Fruit fly (Drosophila melanogaster): ENCODE results near the gene CG14650.

CG14650 gene

DNA sequence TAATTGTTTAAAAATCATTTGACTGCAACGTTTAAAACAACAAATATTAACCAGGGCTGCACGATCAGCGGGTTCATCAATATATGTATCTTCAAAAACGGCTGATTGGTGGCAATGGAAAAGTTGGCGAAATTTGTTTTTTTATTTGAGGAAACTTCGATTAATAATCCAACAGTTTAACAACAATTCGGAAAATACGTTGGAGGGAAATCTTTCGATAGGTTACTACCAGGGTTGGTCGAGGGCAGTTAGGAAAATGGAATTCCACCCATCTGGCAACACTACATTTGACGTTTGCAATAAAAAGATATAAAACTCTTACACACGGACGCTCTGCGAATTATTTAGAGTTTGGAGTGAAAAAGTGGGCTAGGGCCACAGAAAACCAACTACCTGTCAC is at the start of gene CG14650, which contains the start of gene Lipt2:
CG14650 (plus strand) TSS at position 275 of the 400 bp plus-strand sequence.
Lipt2 (minus strand) TSS at position 217 of the 400 bp plus-strand sequence.
- TF ChIP-seq Eip75B (GFP tag; optimal IDR thresholded peaks at IDR 0.05) (no peak), CG16779 (tag; optimal IDR thresholded peaks at IDR 0.05) (no peak), CG9139 (GFP tag; optimal IDR thresholded peaks at IDR 0.05) (no peak), lz (GFP tag; optimal IDR thresholded peaks at IDR 0.05) (peak; percentile 73), Gug (GFP tag; IDR thresholded peaks at IDR 0.05) (peak; percentile 19; the same call in 1 of the 2 replicates), net (GFP tag; optimal IDR thresholded peaks at IDR 0.05) (peak; percentile 56), CG3919 (GFP tag; optimal IDR thresholded peaks at IDR 0.05) (peak; percentile 73), spab (GFP tag; optimal IDR thresholded peaks at IDR 0.05) (no peak), CG1621 (tag; optimal IDR thresholded peaks at IDR 0.05) (peak; percentile 14), CG6792 (GFP tag; optimal IDR thresholded peaks at IDR 0.05) (peak; percentile 47), CG3032 (tag; optimal IDR thresholded peaks at IDR 0.05) (peak; percentile 60), achi (GFP tag; optimal IDR thresholded peaks at IDR 0.05) (peak; percentile 85), cyc (GFP tag; optimal IDR thresholded peaks at IDR 0.05) (peak; percentile 59), Sox14 (GFP tag; optimal IDR thresholded peaks at IDR 0.05) (peak; percentile 83), acj6 (GFP tag; optimal IDR thresholded peaks at IDR 0.05) (peak; percentile 67), esn (GFP tag; optimal IDR thresholded peaks at IDR 0.05) (peak; percentile 79), Hr39 (GFP tag; optimal IDR thresholded peaks at IDR 0.05) (no peak), Eip78C (GFP tag) (peak; percentile 82), CG11762 (GFP tag; optimal IDR thresholded peaks at IDR 0.05; ENCODE audit: insufficient read depth) (peak; percentile 39), eg (GFP tag; IDR thresholded peaks at IDR 0.05) (peak; percentile 33; the same call in 1 of the 3 replicates), CG4318 (GFP tag; optimal IDR thresholded peaks at IDR 0.05) (no peak), svp (GFP tag) (no peak), Sox15 (GFP tag; optimal IDR thresholded peaks at IDR 0.05) (peak; percentile 39), CG31627 (GFP tag; optimal IDR thresholded peaks at IDR 0.05) (peak; percentile 75), Hr4 (GFP tag; optimal IDR thresholded peaks at IDR 0.05) (no peak), pdm3 (GFP tag; optimal IDR thresholded peaks at IDR 0.05) (no peak), CG11902 (GFP tag; optimal IDR thresholded peaks at IDR 0.05) (peak; percentile 51), Ets21C (GFP tag; optimal IDR thresholded peaks at IDR 0.05) (no peak), CG6163 (GFP tag; IDR thresholded peaks at IDR 0.05) (peak; percentile 52; the same call in 2 of the 3 replicates)

DNA sequence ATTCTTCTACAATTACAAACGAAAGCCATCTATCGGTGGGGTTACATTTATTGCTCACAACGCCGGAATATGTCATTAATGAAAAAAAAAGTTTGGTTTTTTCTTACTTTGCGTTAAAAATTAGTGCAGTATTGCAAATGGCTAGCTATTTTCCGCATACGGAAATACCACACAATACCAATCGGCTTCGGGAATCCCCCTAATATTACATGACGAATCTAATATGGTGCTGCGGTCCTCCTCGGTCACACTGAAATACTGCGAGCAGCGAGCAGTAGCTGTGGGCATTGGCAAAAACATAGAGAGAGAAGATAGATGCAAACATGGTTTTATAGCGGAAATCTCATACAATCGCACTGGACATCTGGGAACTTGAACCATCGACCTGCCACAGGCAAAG is 49.7 kb upstream of the CG14650 start, which contains the start of gene tub:
tub (plus strand) TSS at position 253 of the 400 bp plus-strand sequence.
- no peak for TF ChIP-seq Sox14 (GFP tag; optimal IDR thresholded peaks at IDR 0.05)
- TF ChIP-seq Eip75B (GFP tag; optimal IDR thresholded peaks at IDR 0.05), result no peak
- TF ChIP-seq dac (GFP tag; optimal IDR thresholded peaks at IDR 0.05), result peak; percentile 22
- TF ChIP-seq CG6163 (GFP tag; IDR thresholded peaks at IDR 0.05), result peak; percentile 62
- peak; percentile 10 for TF ChIP-seq topi (GFP tag; optimal IDR thresholded peaks at IDR 0.05)
- peak; percentile 84 for TF ChIP-seq svp (GFP tag)
- TF ChIP-seq CG6854 (GFP tag; optimal IDR thresholded peaks at IDR 0.05), result no peak
- TF ChIP-seq eg (GFP tag; IDR thresholded peaks at IDR 0.05), result no peak; the same call in 2 of the 3 replicates
- TF ChIP-seq vri (GFP tag; optimal IDR thresholded peaks at IDR 0.05), result no peak
- no peak for TF ChIP-seq Eip93F (GFP tag; optimal IDR thresholded peaks at IDR 0.05)
- no peak for TF ChIP-seq Hr4 (GFP tag; optimal IDR thresholded peaks at IDR 0.05)
- peak; percentile 45 for TF ChIP-seq CG1621 (tag; optimal IDR thresholded peaks at IDR 0.05)
- TF ChIP-seq CG9139 (GFP tag; optimal IDR thresholded peaks at IDR 0.05), result no peak
- TF ChIP-seq CG10669 (GFP tag; optimal IDR thresholded peaks at IDR 0.05), result no peak
- TF ChIP-seq fkh (GFP tag; optimal IDR thresholded peaks at IDR 0.05), result no peak
- TF ChIP-seq Eip78C (GFP tag), result peak; percentile 63
- no peak for TF ChIP-seq fd59A (GFP tag; optimal IDR thresholded peaks at IDR 0.05)
- TF ChIP-seq Sox102F (GFP tag; optimal IDR thresholded peaks at IDR 0.05), result no peak
- no peak for TF ChIP-seq CG11762 (GFP tag; optimal IDR thresholded peaks at IDR 0.05; ENCODE audit: insufficient read depth)
- no peak for TF ChIP-seq spab (GFP tag; optimal IDR thresholded peaks at IDR 0.05)
- TF ChIP-seq dsx (GFP tag; optimal IDR thresholded peaks at IDR 0.05; ENCODE audit: poor library complexity, severe bottlenecking), result no peak
- no peak for TF ChIP-seq CG7368 (GFP tag; optimal IDR thresholded peaks at IDR 0.05)
- TF ChIP-seq Blimp-1 (GFP tag; optimal IDR thresholded peaks at IDR 0.05), result no peak
- no peak for TF ChIP-seq CG11902 (GFP tag; optimal IDR thresholded peaks at IDR 0.05)
- no peak for TF ChIP-seq Ets21C (GFP tag; optimal IDR thresholded peaks at IDR 0.05)
- TF ChIP-seq CG32006 (GFP tag; optimal IDR thresholded peaks at IDR 0.05), result no peak
- TF ChIP-seq ss (GFP tag; optimal IDR thresholded peaks at IDR 0.05), result no peak
- TF ChIP-seq lz (GFP tag; optimal IDR thresholded peaks at IDR 0.05), result peak; percentile 47
- TF ChIP-seq CG16779 (tag; optimal IDR thresholded peaks at IDR 0.05), result no peak
- no peak for TF ChIP-seq achi (GFP tag; optimal IDR thresholded peaks at IDR 0.05)
- TF ChIP-seq CG8319 (GFP tag; optimal IDR thresholded peaks at IDR 0.05), result no peak
- TF ChIP-seq Sox15 (GFP tag; optimal IDR thresholded peaks at IDR 0.05), result no peak
- no peak for TF ChIP-seq Gug (GFP tag; IDR thresholded peaks at IDR 0.05)
- peak; percentile 25 for TF ChIP-seq CG3032 (tag; optimal IDR thresholded peaks at IDR 0.05)
- no peak for TF ChIP-seq Met (GFP tag; optimal IDR thresholded peaks at IDR 0.05)
- no peak for TF ChIP-seq CG8119 (GFP tag; IDR thresholded peaks at IDR 0.05)
- no peak for TF ChIP-seq Smox (GFP tag; optimal IDR thresholded peaks at IDR 0.05)
- TF ChIP-seq Hr38 (GFP tag; optimal IDR thresholded peaks at IDR 0.05), result no peak
